Worm (Caenorhabditis elegans): ENCODE results near the gene rsd-2.

- TF ChIP-seq sea-2 (GFP tag; IDR thresholded peaks at IDR 0.05) (no peak), ztf-28 (GFP tag; IDR thresholded peaks at IDR 0.05) (no peak), attf-3 (GFP tag; conservative IDR thresholded peaks at IDR 0.05) (no peak), unc-62 (GFP tag; optimal IDR thresholded peaks at IDR 0.05) (no peak)
Observed at ce11 chrIV:13540165-13540564, at the start of gene rsd-2.
